Fruit fly (Drosophila melanogaster) whole organism, wandering third instar larva: Measurements from ENCODE around the gene SMC5.

Experiments used
- Myc ChIP-seq: fragments of >200 bp; optimal IDR thresholded peaks from 2 replicates; lab custom pipeline; 2017
- Sp1 ChIP-seq: fragments of 200-800 bp; sonication (Bioruptor generic); optimal IDR thresholded peaks from 3 replicates; lab custom pipeline; 2019; ENCODE audit warnings: missing biosample characterization, mild to moderate bottlenecking, missing genetic modification characterization, moderate library complexity
- Vsx2 ChIP-seq: fragments of 200-300, 225-300 bp; sonication (Bioruptor generic); optimal IDR thresholded peaks from 2 replicates; lab custom pipeline; 2018; ENCODE audit warnings: missing biosample characterization, missing genetic modification characterization; ENCODE audit not compliant: partially characterized antibody
- br ChIP-seq: fragments of 200-800 bp; sonication (Bioruptor generic); optimal IDR thresholded peaks from 2 replicates; lab custom pipeline; 2016; ENCODE audit warnings: missing biosample characterization, missing genetic modification characterization
- foxo ChIP-seq, 2 experiments: fragments of 200-800 bp; sonication (Bioruptor generic); optimal IDR thresholded peaks; 2 replicates in 1 of 2; 3 replicates in 1 of 2; lab custom pipeline; 2016 to 2017; ENCODE audit warnings: missing biosample characterization in 2 of 2, missing genetic modification characterization in 2 of 2
- fru ChIP-seq: fragments of 200-800 bp; sonication (Bioruptor generic); optimal IDR thresholded peaks from 3 replicates; lab custom pipeline; 2016; ENCODE audit warnings: missing biosample characterization, mild to moderate bottlenecking, missing genetic modification characterization
- h ChIP-seq: fragments of 200-800 bp; sonication (Bioruptor generic); optimal IDR thresholded peaks from 3 replicates; lab custom pipeline; 2016; ENCODE audit warnings: missing biosample characterization, mild to moderate bottlenecking, missing genetic modification characterization
- pan ChIP-seq: fragments of >200 bp; optimal IDR thresholded peaks from 2 replicates; lab custom pipeline; 2017
- psq ChIP-seq: fragments of 200-800 bp; sonication (Bioruptor generic); optimal IDR thresholded peaks from 3 replicates; lab custom pipeline; 2017; ENCODE audit warnings: missing biosample characterization, mild to moderate bottlenecking, missing genetic modification characterization, moderate library complexity
- rgr ChIP-seq: fragments of 200-800 bp; sonication (Bioruptor generic); optimal IDR thresholded peaks from 3 replicates; lab custom pipeline; 2016; ENCODE audit warnings: missing biosample characterization, mild to moderate bottlenecking, missing genetic modification characterization
- sage ChIP-seq: fragments of 200-800 bp; sonication (Bioruptor generic); optimal IDR thresholded peaks from 2 replicates; lab custom pipeline; 2016; ENCODE audit warnings: missing biosample characterization, mild to moderate bottlenecking, missing genetic modification characterization
- usp ChIP-seq: fragments of >200 bp; optimal IDR thresholded peaks from 2 replicates; lab custom pipeline; 2017; ENCODE audit warnings: missing biosample characterization, missing genetic modification characterization

dm6 chr3L:21604265-21604664 lies 35.3 kb downstream of the SMC5 start:
- TF ChIP-seq rgr = no peak
- TF ChIP-seq psq (GFP tag; lab: Kevin White, UChicago) = no peak
- TF ChIP-seq fru (GFP tag; lab: Kevin White, UChicago) = peak; percentile 11
- no peak for TF ChIP-seq Myc (lab: Kevin White, UChicago)
- TF ChIP-seq pan (lab: Kevin White, UChicago) = no peak
- TF ChIP-seq usp (GFP tag; lab: Kevin White, UChicago) = no peak
- TF ChIP-seq br = no peak
- no peak for TF ChIP-seq Vsx2 (GFP tag; lab: Kevin White, UChicago)
- no peak for TF ChIP-seq sage (GFP tag; lab: Kevin White, UChicago)
- TF ChIP-seq h (GFP tag; lab: Kevin White, UChicago) = no peak
- TF ChIP-seq Sp1 (GFP tag; lab: Kevin White, UChicago) = no peak
- TF ChIP-seq foxo (GFP tag; optimal IDR thresholded peaks at IDR 0.05; lab: Kevin White, UChicago) = no peak
